Worm (Caenorhabditis elegans) whole organism, late embryonic: Measurements from ENCODE around the gene repo-1.

Experiments
- Y22D7AL.16 ChIP-seq: sonication (generic microtip); optimal IDR thresholded peaks from 2 replicates; lab custom pipeline; 2016; ENCODE audit warnings: missing genetic modification characterization, missing compliant biosample characterization
- hlh-30 ChIP-seq: sonication (generic microtip); optimal IDR thresholded peaks from 2 replicates; lab custom pipeline; 2017; ENCODE audit warnings: antibody characterized with exemption, missing genetic modification characterization, missing compliant biosample characterization; ENCODE audit not compliant: insufficient read depth
- lin-11 ChIP-seq: fragments of 200-800 bp; sonication (Bioruptor generic); optimal IDR thresholded peaks from 2 replicates; lab custom pipeline; 2018; ENCODE audit warnings: mild to moderate bottlenecking, missing genetic modification characterization, missing compliant biosample characterization

DNA sequence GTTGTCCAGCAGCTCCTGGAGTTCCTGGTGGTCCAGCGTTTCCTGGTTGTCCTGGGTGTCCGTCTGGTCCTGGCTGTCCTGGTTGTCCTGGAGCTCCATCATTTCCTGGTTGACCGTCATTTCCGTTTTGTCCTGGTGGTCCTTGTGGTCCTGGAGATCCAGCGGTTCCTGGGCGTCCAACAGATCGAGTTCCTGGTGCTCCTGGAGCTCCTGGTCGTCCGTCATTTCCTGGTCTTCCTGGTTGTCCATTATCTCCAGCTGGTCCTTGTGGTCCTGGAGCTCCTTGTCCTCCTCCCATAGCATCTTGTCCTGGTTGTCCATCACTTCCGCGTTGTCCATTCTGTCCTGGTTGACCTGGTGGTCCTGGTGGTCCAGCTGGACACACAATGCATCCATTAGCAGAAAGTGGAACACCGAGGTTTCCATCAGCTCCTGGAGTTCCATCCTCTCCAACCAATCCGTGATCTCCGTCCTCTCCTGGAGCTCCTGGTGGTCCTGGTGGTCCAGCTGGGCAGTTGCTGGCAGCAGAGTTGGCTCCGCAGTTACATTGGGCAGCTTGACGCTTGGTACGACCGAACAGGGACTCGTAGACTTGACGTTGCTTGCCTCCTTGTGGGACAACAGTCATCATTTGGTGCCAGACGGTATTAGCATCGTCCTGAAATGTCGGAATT, 24.8 kb downstream of the repo-1 start:
- TF ChIP-seq lin-11 = no peak
- TF ChIP-seq Y22D7AL.16 (tag; lab: Kevin White, UChicago) = no peak
- TF ChIP-seq hlh-30 (tag; lab: Kevin White, UChicago) = no peak
